Fruit fly (Drosophila melanogaster) whole organism, prepupa: ENCODE results near the gene CG5886.
A peak's percentile ranks its signal among the peaks of the same experiment; 100 is the strongest.

Experiments
- Blimp-1 ChIP-seq: fragments of 200-800 bp; sonication (Bioruptor generic); optimal IDR thresholded peaks from 3 replicates; lab custom pipeline; 2017; ENCODE audit warnings: missing biosample characterization, missing genetic modification characterization, mild to moderate bottlenecking, moderate library complexity, missing genetic modification reagents
- CG10669 ChIP-seq: fragments of 200-800 bp; sonication (Bioruptor generic); optimal IDR thresholded peaks from 3 replicates; lab custom pipeline; 2018; ENCODE audit warnings: missing biosample characterization, mild to moderate bottlenecking, missing genetic modification characterization, moderate library complexity
- CG11762 ChIP-seq: fragments of 200-800 bp; sonication (Bioruptor generic); optimal IDR thresholded peaks from 3 replicates; lab custom pipeline; 2016; ENCODE audit warnings: missing biosample characterization, missing genetic modification characterization; ENCODE audit not compliant: insufficient read depth
- CG11902 ChIP-seq: fragments of 200-800 bp; sonication (Bioruptor generic); optimal IDR thresholded peaks from 3 replicates; lab custom pipeline; 2016; ENCODE audit warnings: missing biosample characterization, missing genetic modification characterization
- CG16779 ChIP-seq: fragments of 200-800 bp; sonication (Bioruptor generic); optimal IDR thresholded peaks from 3 replicates; lab custom pipeline; 2017; ENCODE audit warnings: missing biosample characterization, mild to moderate bottlenecking, missing genetic modification characterization
- CG31627 ChIP-seq: fragments of 200-800 bp; sonication (Bioruptor generic); optimal IDR thresholded peaks from 3 replicates; lab custom pipeline; 2016; ENCODE audit warnings: missing biosample characterization, missing genetic modification characterization
- CG32006 ChIP-seq: fragments of 200-800 bp; sonication (Bioruptor generic); optimal IDR thresholded peaks from 3 replicates; lab custom pipeline; 2017; ENCODE audit warnings: missing biosample characterization, mild to moderate bottlenecking, missing genetic modification characterization
- CG34406 ChIP-seq: fragments of 200-800 bp; sonication (Bioruptor generic); optimal IDR thresholded peaks from 3 replicates; lab custom pipeline; 2016; ENCODE audit warnings: missing biosample characterization, missing genetic modification characterization
- CG3919 ChIP-seq: fragments of 200-800 bp; sonication (Bioruptor generic); optimal IDR thresholded peaks from 3 replicates; lab custom pipeline; 2016; ENCODE audit warnings: missing biosample characterization, missing genetic modification characterization
- CG6163 ChIP-seq: fragments of 200-800 bp; sonication (Bioruptor generic); IDR thresholded peaks from 3 replicates; pipeline ENCODE4 v1.3.6; 2022; ENCODE audit warnings: missing biosample characterization, missing genetic modification characterization
- CG6276 ChIP-seq: fragments of 200-800 bp; sonication (Bioruptor generic); optimal IDR thresholded peaks from 2 replicates; lab custom pipeline; 2017; ENCODE audit warnings: missing biosample characterization, mild to moderate bottlenecking, missing genetic modification characterization
- CG6792 ChIP-seq: fragments of 200-800 bp; sonication (Bioruptor generic); optimal IDR thresholded peaks from 3 replicates; lab custom pipeline; 2016; ENCODE audit warnings: missing biosample characterization, missing genetic modification characterization
- CG6854 ChIP-seq: fragments of 200-800 bp; sonication (Bioruptor generic); optimal IDR thresholded peaks from 2 replicates; lab custom pipeline; 2017; ENCODE audit warnings: missing biosample characterization, mild to moderate bottlenecking, missing genetic modification characterization
- CG8119 ChIP-seq: fragments of 200-800 bp; sonication (Bioruptor generic); IDR thresholded peaks from 3 replicates; pipeline ENCODE4 v1.3.6; 2022; ENCODE audit warnings: missing biosample characterization, missing genetic modification characterization
- CG8319 ChIP-seq: fragments of 200-800 bp; sonication (Bioruptor generic); optimal IDR thresholded peaks from 3 replicates; lab custom pipeline; 2016; ENCODE audit warnings: missing biosample characterization, missing genetic modification characterization
- CG8632 ChIP-seq: fragments of 200-800 bp; sonication (Bioruptor generic); optimal IDR thresholded peaks from 3 replicates; lab custom pipeline; 2016; ENCODE audit warnings: missing biosample characterization, missing genetic modification characterization
- CG9139 ChIP-seq: fragments of 200-800 bp; sonication (Bioruptor generic); optimal IDR thresholded peaks from 3 replicates; lab custom pipeline; 2017; ENCODE audit warnings: missing biosample characterization, mild to moderate bottlenecking, missing genetic modification characterization
- Eip75B ChIP-seq: fragments of 200-800 bp; sonication (Bioruptor generic); optimal IDR thresholded peaks from 3 replicates; lab custom pipeline; 2016; ENCODE audit warnings: missing biosample characterization, missing genetic modification characterization
- Eip78C ChIP-seq: fragments of 200-800 bp; sonication (Bioruptor generic); peaks from one replicate; lab custom pipeline; 2016; ENCODE audit warnings: missing biosample characterization, missing genetic modification characterization
- Eip93F ChIP-seq: fragments of 200-800 bp; sonication (Bioruptor generic); optimal IDR thresholded peaks from 2 replicates; lab custom pipeline; 2016; ENCODE audit warnings: missing biosample characterization, mild to moderate bottlenecking, missing genetic modification characterization
- Ets96B ChIP-seq: fragments of 200-800 bp; optimal IDR thresholded peaks from 2 replicates; lab custom pipeline; 2019; ENCODE audit warnings: missing biosample characterization, mild to moderate bottlenecking, missing genetic modification characterization, moderate library complexity
- Gug ChIP-seq: fragments of 200-800 bp; sonication (Bioruptor generic); IDR thresholded peaks from 2 replicates; pipeline ENCODE4 v1.3.6; 2022; ENCODE audit warnings: missing biosample characterization, missing genetic modification characterization
- Hr38 ChIP-seq: sonication (Bioruptor generic); optimal IDR thresholded peaks from 2 replicates; lab custom pipeline; 2016; ENCODE audit warnings: missing biosample characterization, missing genetic modification characterization
- Hr39 ChIP-seq: fragments of 200-800 bp; sonication (Bioruptor generic); optimal IDR thresholded peaks from 2 replicates; lab custom pipeline; 2016; ENCODE audit warnings: missing biosample characterization, missing genetic modification characterization
- Hr4 ChIP-seq: fragments of 200-800 bp; sonication (Bioruptor generic); optimal IDR thresholded peaks from 3 replicates; lab custom pipeline; 2016; ENCODE audit warnings: missing biosample characterization, missing genetic modification characterization
- Lpt ChIP-seq: fragments of 200-800 bp; sonication (Bioruptor generic); optimal IDR thresholded peaks from 3 replicates; lab custom pipeline; 2016; ENCODE audit warnings: missing biosample characterization, missing genetic modification characterization
- Met ChIP-seq: fragments of 200-800 bp; sonication (Bioruptor generic); optimal IDR thresholded peaks from 3 replicates; lab custom pipeline; 2016; ENCODE audit warnings: missing biosample characterization, missing genetic modification characterization
- Smox ChIP-seq: fragments of 200-800 bp; sonication (Bioruptor generic); optimal IDR thresholded peaks from 3 replicates; lab custom pipeline; 2016; ENCODE audit warnings: missing biosample characterization, missing genetic modification characterization
- Sox14 ChIP-seq: fragments of 200-800 bp; sonication (Bioruptor generic); optimal IDR thresholded peaks from 3 replicates; lab custom pipeline; 2016; ENCODE audit warnings: missing biosample characterization, missing genetic modification characterization
- Sox15 ChIP-seq: fragments of 200-800 bp; sonication (Bioruptor generic); optimal IDR thresholded peaks from 3 replicates; lab custom pipeline; 2016; ENCODE audit warnings: missing biosample characterization, missing genetic modification characterization
- acj6 ChIP-seq: fragments of 200-800 bp; sonication (Bioruptor generic); optimal IDR thresholded peaks from 3 replicates; lab custom pipeline; 2016; ENCODE audit warnings: missing biosample characterization, missing genetic modification characterization
- dac ChIP-seq: fragments of 200-800 bp; sonication (Bioruptor generic); optimal IDR thresholded peaks from 2 replicates; lab custom pipeline; 2017; ENCODE audit warnings: missing biosample characterization, mild to moderate bottlenecking, missing genetic modification characterization
- fd59A ChIP-seq: fragments of 200-800 bp; sonication (Bioruptor generic); optimal IDR thresholded peaks from 2 replicates; lab custom pipeline; 2017; ENCODE audit warnings: missing biosample characterization, mild to moderate bottlenecking, missing genetic modification characterization, missing genetic modification reagents
- fd85E ChIP-seq: fragments of 200-800 bp; sonication (Bioruptor generic); optimal IDR thresholded peaks from 3 replicates; lab custom pipeline; 2016; ENCODE audit warnings: missing biosample characterization, missing genetic modification characterization
- lz ChIP-seq: fragments of 200-800 bp; sonication (Bioruptor generic); optimal IDR thresholded peaks from 3 replicates; lab custom pipeline; 2016; ENCODE audit warnings: missing biosample characterization, missing genetic modification characterization
- net ChIP-seq: fragments of 200-800 bp; sonication (Bioruptor generic); optimal IDR thresholded peaks from 3 replicates; lab custom pipeline; 2016; ENCODE audit warnings: missing biosample characterization, missing genetic modification characterization
- pdm3 ChIP-seq: fragments of 200-800 bp; sonication (Bioruptor generic); optimal IDR thresholded peaks from 3 replicates; lab custom pipeline; 2016; ENCODE audit warnings: missing biosample characterization, missing genetic modification characterization
- salr ChIP-seq, 2 experiments: fragments of 200-800 bp; sonication (Bioruptor generic); optimal IDR thresholded peaks; 3 replicates each; lab custom pipeline; 2016 to 2018; ENCODE audit warnings: missing biosample characterization in 2 of 2, missing genetic modification characterization in 2 of 2, mild to moderate bottlenecking in 1 of 2
- spab ChIP-seq: fragments of 200-800 bp; sonication (Bioruptor generic); optimal IDR thresholded peaks from 2 replicates; lab custom pipeline; 2017; ENCODE audit warnings: missing biosample characterization, mild to moderate bottlenecking, missing genetic modification characterization, missing genetic modification reagents
- ss ChIP-seq, 2 experiments: fragments of 200-800 bp; sonication (Bioruptor generic); optimal IDR thresholded peaks; 2 replicates in 1 of 2; 3 replicates in 1 of 2; lab custom pipeline; 2017 to 2018; ENCODE audit warnings: mild to moderate bottlenecking in 2 of 2, missing biosample characterization in 2 of 2, missing genetic modification characterization in 2 of 2, moderate library complexity in 1 of 2
- svp ChIP-seq: fragments of 200-800 bp; sonication (Bioruptor generic); peaks from one replicate; lab custom pipeline; 2016; ENCODE audit warnings: missing biosample characterization, missing genetic modification characterization
- topi ChIP-seq: fragments of 200-800 bp; sonication (Bioruptor generic); optimal IDR thresholded peaks from 3 replicates; lab custom pipeline; 2016; ENCODE audit warnings: missing biosample characterization, missing genetic modification characterization
- vri ChIP-seq: fragments of 200-800 bp; sonication (Bioruptor generic); optimal IDR thresholded peaks from 3 replicates; lab custom pipeline; 2016; ENCODE audit warnings: missing biosample characterization, mild to moderate bottlenecking, missing genetic modification characterization

CG5886 gene

dm6 chr3R:25855594-25856305, 4.3 kb downstream of the CG5886 start, which contains the start of gene CG5890:
CG5890 (plus strand) TSS chr3R:25856154.
- TF ChIP-seq CG10669 (GFP tag; lab: Kevin White, UChicago) (peak; percentile 11), Eip78C (GFP tag; lab: Kevin White, UChicago) (peak; percentile 28), CG31627 (GFP tag; lab: Kevin White, UChicago) (no peak), dac (GFP tag; lab: Kevin White, UChicago) (no peak), ss (GFP tag; optimal IDR thresholded peaks at IDR 0.05; lab: Kevin White, UChicago) (peak in 1 of 2 experiments; percentile 29), CG32006 (GFP tag; lab: Kevin White, UChicago) (peak; percentile 57)

DNA sequence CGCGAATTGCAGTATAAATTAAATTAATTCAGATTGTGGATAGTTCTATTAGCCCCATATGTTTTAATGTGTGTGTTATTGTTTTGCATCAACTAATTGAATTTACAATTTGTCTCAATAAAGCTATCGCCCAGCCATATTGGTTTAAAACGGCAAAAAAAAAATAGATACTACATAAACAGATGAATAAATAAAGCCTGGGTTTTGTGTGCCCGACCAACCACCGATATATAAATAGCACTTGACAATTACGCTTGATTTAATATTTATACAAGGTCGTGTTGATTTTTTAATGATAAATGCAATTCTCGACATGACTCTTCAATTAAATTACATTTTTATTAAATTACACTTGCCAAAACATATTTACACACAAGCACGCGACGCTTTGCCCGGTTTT, 19.0 kb downstream of the CG5886 start:
- no peak for TF ChIP-seq dac (GFP tag; lab: Kevin White, UChicago)
- TF ChIP-seq fd85E (GFP tag; lab: Kevin White, UChicago) = no peak
- no peak for TF ChIP-seq pdm3 (GFP tag; lab: Kevin White, UChicago)
- no peak for TF ChIP-seq CG6792
- TF ChIP-seq CG32006 (GFP tag; lab: Kevin White, UChicago) = no peak
- TF ChIP-seq CG34406 (GFP tag; lab: Kevin White, UChicago) = no peak
- no peak for TF ChIP-seq Sox14 (GFP tag; lab: Kevin White, UChicago)

DNA sequence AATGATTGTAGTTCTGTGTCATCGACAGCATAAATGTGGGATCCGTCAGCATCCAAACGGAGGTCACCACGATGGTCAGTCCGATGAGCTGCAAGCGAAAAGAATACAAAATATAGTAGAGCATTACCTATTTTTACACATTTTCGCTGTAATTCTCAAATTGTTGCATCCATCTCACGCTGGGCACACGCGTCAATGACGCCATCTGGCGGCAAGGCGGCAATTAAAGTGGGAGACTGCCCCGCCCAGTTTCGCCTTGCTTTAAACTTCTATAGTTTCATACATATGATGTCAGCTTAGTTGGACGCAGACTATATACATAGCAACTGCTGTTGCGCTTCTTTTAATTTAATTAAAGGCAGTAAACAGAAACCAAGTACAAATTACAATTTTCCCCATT, 25.2 kb downstream of the CG5886 start:
- TF ChIP-seq Hr39 (GFP tag; lab: Kevin White, UChicago) (no peak), Sox15 (GFP tag; lab: Kevin White, UChicago) (no peak), CG8632 (GFP tag; lab: Kevin White, UChicago) (no peak), net (GFP tag; lab: Kevin White, UChicago) (no peak), Gug (no peak), Eip75B (no peak), CG3919 (GFP tag; lab: Kevin White, UChicago) (no peak), CG32006 (GFP tag; lab: Kevin White, UChicago) (no peak), dac (GFP tag; lab: Kevin White, UChicago) (no peak), Hr38 (GFP tag; lab: Kevin White, UChicago) (no peak)

- TF ChIP-seq Eip75B = no peak
- TF ChIP-seq CG8632 (GFP tag; lab: Kevin White, UChicago) = no peak
- TF ChIP-seq CG16779 (tag; lab: Kevin White, UChicago) = no peak
- TF ChIP-seq CG8319 = no peak
- no peak for TF ChIP-seq Ets96B (tag; lab: Kevin White, UChicago)
- no peak for TF ChIP-seq CG9139 (GFP tag; lab: Kevin White, UChicago)
- TF ChIP-seq Hr38 (GFP tag; lab: Kevin White, UChicago) = no peak
- no peak for TF ChIP-seq Lpt (GFP tag; lab: Kevin White, UChicago)
- TF ChIP-seq topi (GFP tag; lab: Kevin White, UChicago) = no peak
- no peak for TF ChIP-seq CG10669 (GFP tag; lab: Kevin White, UChicago)
- TF ChIP-seq CG6792 = no peak
- TF ChIP-seq Hr39 (GFP tag; lab: Kevin White, UChicago) = no peak
- no peak for TF ChIP-seq Blimp-1 (GFP tag; lab: Kevin White, UChicago)
- TF ChIP-seq Met (GFP tag; lab: Kevin White, UChicago) = no peak
- TF ChIP-seq CG8119 (GFP tag; lab: Robert Waterston, UW) = peak; percentile 43; the same call in 1 of the 3 replicates
- TF ChIP-seq salr (GFP tag; optimal IDR thresholded peaks at IDR 0.05; lab: Kevin White, UChicago) = no peak
- TF ChIP-seq CG6163 = no peak
- TF ChIP-seq svp (GFP tag; lab: Kevin White, UChicago) = peak; percentile 93
- no peak for TF ChIP-seq fd59A (GFP tag; lab: Kevin White, UChicago)
- TF ChIP-seq CG11762 (GFP tag; lab: Kevin White, UChicago) = no peak
- no peak for TF ChIP-seq dac (GFP tag; lab: Kevin White, UChicago)
- TF ChIP-seq CG11902 = no peak
- TF ChIP-seq Hr4 (GFP tag; lab: Kevin White, UChicago) = peak; percentile 13
- no peak for TF ChIP-seq spab (GFP tag; lab: Kevin White, UChicago)
- no peak for TF ChIP-seq Eip93F (GFP tag; lab: Kevin White, UChicago)
- TF ChIP-seq vri (GFP tag; lab: Kevin White, UChicago) = no peak
- no peak for TF ChIP-seq lz
- no peak for TF ChIP-seq CG6276 (GFP tag; lab: Kevin White, UChicago)
- TF ChIP-seq CG6854 = no peak
- no peak for TF ChIP-seq CG31627 (GFP tag; lab: Kevin White, UChicago)
- no peak for TF ChIP-seq CG32006 (GFP tag; lab: Kevin White, UChicago)
- TF ChIP-seq Sox14 (GFP tag; lab: Kevin White, UChicago) = no peak
- no peak for TF ChIP-seq Smox (GFP tag; lab: Kevin White, UChicago)
- no peak for TF ChIP-seq acj6 (GFP tag; lab: Kevin White, UChicago)
- TF ChIP-seq Sox15 (GFP tag; lab: Kevin White, UChicago) = no peak
Observed at dm6 chr3R:25877064-25877463, 25.6 kb downstream of the CG5886 start.
